Fruit fly (Drosophila melanogaster): Measurements from ENCODE around the gene Rbp9.

The Rbp9 gene

DNA sequence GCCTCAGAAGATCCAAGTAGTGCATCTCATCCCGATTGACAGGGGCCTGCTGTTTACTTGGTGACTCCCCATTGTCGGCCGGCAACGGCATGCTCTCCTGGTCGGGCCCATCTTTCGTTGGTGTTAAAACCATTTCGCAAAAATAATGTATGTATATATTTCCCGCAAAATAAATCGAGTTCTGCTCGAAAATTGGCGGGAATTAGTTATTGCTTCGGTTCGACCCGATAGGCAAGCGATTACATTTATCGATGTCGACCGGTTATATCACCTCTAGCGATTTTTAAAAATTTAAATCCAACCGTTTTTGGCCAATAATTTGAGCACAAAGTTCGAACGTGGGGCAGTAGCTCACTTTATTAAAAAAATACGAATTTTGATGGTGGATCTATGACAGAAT, 14.9 kb downstream of the Rbp9 start, which contains the start of gene Ts (continued):
- TF ChIP-seq so (GFP tag; IDR thresholded peaks at IDR 0.05) (no peak), CG3995 (GFP tag; optimal IDR thresholded peaks at IDR 0.05) (no peak), mam (GFP tag; optimal IDR thresholded peaks at IDR 0.05) (no peak), Sry-δ (GFP tag; optimal IDR thresholded peaks at IDR 0.05) (peak; percentile 86), az2 (GFP tag; optimal IDR thresholded peaks at IDR 0.05) (no peak), chif (GFP tag; optimal IDR thresholded peaks at IDR 0.05) (no peak), pzg (GFP tag; optimal IDR thresholded peaks at IDR 0.05) (peak; percentile 60), Oli (tag; optimal IDR thresholded peaks at IDR 0.05) (no peak), D19A (tag; optimal IDR thresholded peaks at IDR 0.05) (no peak), fru (optimal IDR thresholded peaks at IDR 0.05) (no peak), dm (GFP tag; optimal IDR thresholded peaks at IDR 0.05) (no peak), inv (GFP tag; IDR thresholded peaks at IDR 0.05; ENCODE audit: partially characterized antibody) (peak; percentile 43; the same call in 1 of the 2 replicates), hb (GFP tag; IDR thresholded peaks at IDR 0.05; ENCODE audit: partially characterized antibody) (peak; percentile 74), CG6654 (GFP tag; optimal IDR thresholded peaks at IDR 0.05) (no peak), odd (GFP tag; optimal IDR thresholded peaks at IDR 0.05) (no peak), phol (tag; optimal IDR thresholded peaks at IDR 0.05) (no peak), btn (GFP tag; optimal IDR thresholded peaks at IDR 0.05) (no peak), knrl (GFP tag; IDR thresholded peaks at IDR 0.05; ENCODE audit: partially characterized antibody) (peak; percentile 56; the same call in 2 of the 3 replicates), CG13624 (GFP tag; optimal IDR thresholded peaks at IDR 0.05) (no peak), gsb-n (tag; optimal IDR thresholded peaks at IDR 0.05) (no peak), Taf1 (GFP tag; IDR thresholded peaks at IDR 0.05) (no peak), Sox102F (GFP tag; optimal IDR thresholded peaks at IDR 0.05) (no peak), CG10565 (GFP tag; optimal IDR thresholded peaks at IDR 0.05) (no peak), chinmo (GFP tag; IDR thresholded peaks at IDR 0.05; ENCODE audit: partially characterized antibody) (0 out of 4 replicates have a peak, but pooled peaks have one; percentile 71), CG13424 (tag; optimal IDR thresholded peaks at IDR 0.05) (no peak), CG4617 (GFP tag; optimal IDR thresholded peaks at IDR 0.05; ENCODE audit: borderline replicate concordance) (no peak), CG15514 (GFP tag; optimal IDR thresholded peaks at IDR 0.05) (peak; percentile 56), sug (tag; optimal IDR thresholded peaks at IDR 0.05) (no peak), her (GFP tag; optimal IDR thresholded peaks at IDR 0.05) (no peak), HLH3B (GFP tag; IDR thresholded peaks at IDR 0.05) (no peak), CG13123 (GFP tag; optimal IDR thresholded peaks at IDR 0.05) (no peak), ro (GFP tag; IDR thresholded peaks at IDR 0.05) (no peak), Hr78 (GFP tag; optimal IDR thresholded peaks at IDR 0.05) (no peak), CG8924 (tag; optimal IDR thresholded peaks at IDR 0.05) (no peak), schlank (tag; optimal IDR thresholded peaks at IDR 0.05) (no peak), ssp (GFP tag; IDR thresholded peaks at IDR 0.05) (no peak), slp2 (GFP tag; optimal IDR thresholded peaks at IDR 0.05) (no peak), lmd (GFP tag; IDR thresholded peaks at IDR 0.05) (no peak), dmrt99B (tag; optimal IDR thresholded peaks at IDR 0.05) (no peak), HmgZ (tag; optimal IDR thresholded peaks at IDR 0.05) (no peak), Elba2 (GFP tag; optimal IDR thresholded peaks at IDR 0.05) (no peak), CG31441 (GFP tag; IDR thresholded peaks at IDR 0.05) (no peak), CG11093 (GFP tag; IDR thresholded peaks at IDR 0.05) (no peak), abd-A (tag; optimal IDR thresholded peaks at IDR 0.05) (no peak), CG32772 (GFP tag; IDR thresholded peaks at IDR 0.05) (no peak), CG17802 (tag; optimal IDR thresholded peaks at IDR 0.05) (no peak), ttk (GFP tag; IDR thresholded peaks at IDR 0.05) (no peak), Dad (GFP tag; optimal IDR thresholded peaks at IDR 0.05) (no peak), CG14710 (tag; optimal IDR thresholded peaks at IDR 0.05) (peak; percentile 3), Hr3 (GFP tag; optimal IDR thresholded peaks at IDR 0.05) (no peak), CG3838 (GFP tag; optimal IDR thresholded peaks at IDR 0.05) (no peak), CG6854 (GFP tag; optimal IDR thresholded peaks at IDR 0.05) (no peak)

All from whole organism, embryonic.